Fruit fly (Drosophila melanogaster) whole organism, prepupa: ENCODE measurements around the gene GATAe.

Experiments
- CG6854 ChIP-seq: fragments of 200-800 bp; sonication (Bioruptor generic); optimal IDR thresholded peaks from 2 replicates; lab custom pipeline; 2017; ENCODE audit warnings: missing biosample characterization, mild to moderate bottlenecking, missing genetic modification characterization
- CG7368 ChIP-seq: fragments of 200-800 bp; sonication (Bioruptor generic); optimal IDR thresholded peaks from 3 replicates; lab custom pipeline; 2016; ENCODE audit warnings: missing biosample characterization, missing genetic modification characterization
- CG8632 ChIP-seq: fragments of 200-800 bp; sonication (Bioruptor generic); optimal IDR thresholded peaks from 3 replicates; lab custom pipeline; 2016; ENCODE audit warnings: missing biosample characterization, missing genetic modification characterization
- Smox ChIP-seq: fragments of 200-800 bp; sonication (Bioruptor generic); optimal IDR thresholded peaks from 3 replicates; lab custom pipeline; 2016; ENCODE audit warnings: missing biosample characterization, missing genetic modification characterization
- Sox102F ChIP-seq: fragments of 200-800 bp; sonication (Bioruptor generic); optimal IDR thresholded peaks from 2 replicates; lab custom pipeline; 2016; ENCODE audit warnings: missing biosample characterization, mild to moderate bottlenecking, missing genetic modification characterization
- Sox14 ChIP-seq: fragments of 200-800 bp; sonication (Bioruptor generic); optimal IDR thresholded peaks from 3 replicates; lab custom pipeline; 2016; ENCODE audit warnings: missing biosample characterization, missing genetic modification characterization

dm6 chr3R:15984483-15985118 lies 24.3 kb upstream of the GATAe start:
- TF ChIP-seq CG8632, result peak; percentile 74
- TF ChIP-seq Sox14 (GFP tag; lab: Kevin White, UChicago), result peak; percentile 67
- TF ChIP-seq CG7368 (GFP tag; lab: Kevin White, UChicago), result peak; percentile 58
- TF ChIP-seq Sox102F (GFP tag; lab: Kevin White, UChicago), result peak; percentile 67
- TF ChIP-seq CG6854, result peak; percentile 26
- peak; percentile 80 for TF ChIP-seq Smox (GFP tag; lab: Kevin White, UChicago)
